Fruit fly (Drosophila melanogaster) whole organism, embryonic: Measurements from ENCODE around the gene CG9184.
A peak's percentile ranks its signal among the peaks of the same experiment; 100 is the strongest.

Source experiments
- Adf1 ChIP-seq: fragments of 200-800 bp; sonication (Bioruptor generic); IDR thresholded peaks from 2 replicates; pipeline ENCODE4 v1.3.6; 2022; ENCODE audit warnings: missing biosample characterization, missing genetic modification characterization
- CG10209 ChIP-seq: fragments of 200-800 bp; sonication (Bioruptor generic); optimal IDR thresholded peaks from 3 replicates; lab custom pipeline; 2017; ENCODE audit warnings: missing biosample characterization, mild to moderate bottlenecking, missing genetic modification characterization, missing genetic modification reagents
- CG1024 ChIP-seq: fragments of 200-800 bp; sonication (Bioruptor generic); IDR thresholded peaks from 2 replicates; pipeline ENCODE4 v1.3.6; 2022; ENCODE audit warnings: missing biosample characterization, missing genetic modification characterization
- CG11723 ChIP-seq: fragments of 200-800 bp; sonication (Bioruptor generic); optimal IDR thresholded peaks from 2 replicates; lab custom pipeline; 2017; ENCODE audit warnings: missing biosample characterization, mild to moderate bottlenecking, missing genetic modification characterization
- CG12744 ChIP-seq: fragments of 200-800 bp; sonication (Bioruptor generic); optimal IDR thresholded peaks from 2 replicates; lab custom pipeline; 2016; ENCODE audit warnings: missing biosample characterization, missing genetic modification characterization
- CG13424 ChIP-seq: fragments of 200-800 bp; sonication (Bioruptor generic); optimal IDR thresholded peaks from 2 replicates; lab custom pipeline; 2019; ENCODE audit warnings: missing biosample characterization, mild to moderate bottlenecking, missing genetic modification characterization, moderate library complexity
- CG13775 ChIP-seq: fragments of 200-800 bp; sonication (Bioruptor generic); optimal IDR thresholded peaks from 3 replicates; lab custom pipeline; 2017; ENCODE audit warnings: missing biosample characterization, mild to moderate bottlenecking, missing genetic modification characterization
- CG13894 ChIP-seq: fragments of 200-800 bp; sonication (Bioruptor generic); optimal IDR thresholded peaks from 3 replicates; lab custom pipeline; 2018; ENCODE audit warnings: missing biosample characterization, mild to moderate bottlenecking, missing genetic modification characterization, moderate library complexity
- CG14441 ChIP-seq: fragments of 200-800 bp; sonication (Bioruptor generic); IDR thresholded peaks from 2 replicates; pipeline ENCODE4 v1.3.6; 2022; ENCODE audit warnings: missing biosample characterization, missing genetic modification characterization
- CG15073 ChIP-seq: fragments of 200-800 bp; sonication (Bioruptor generic); optimal IDR thresholded peaks from 2 replicates; lab custom pipeline; 2016; ENCODE audit warnings: missing biosample characterization, missing genetic modification characterization
- CG15269 ChIP-seq: fragments of 200-800 bp; sonication (Bioruptor generic); optimal IDR thresholded peaks from 2 replicates; lab custom pipeline; 2018; ENCODE audit warnings: missing biosample characterization, mild to moderate bottlenecking, missing genetic modification characterization, moderate library complexity
- CG15601 ChIP-seq: fragments of 200-800 bp; sonication (Bioruptor generic); optimal IDR thresholded peaks from 3 replicates; lab custom pipeline; 2019; ENCODE audit warnings: missing biosample characterization, mild to moderate bottlenecking, missing genetic modification characterization, moderate library complexity
- CG3407 ChIP-seq: fragments of 200-800 bp; sonication (Bioruptor generic); optimal IDR thresholded peaks from 2 replicates; lab custom pipeline; 2018; ENCODE audit warnings: missing biosample characterization, mild to moderate bottlenecking, missing genetic modification characterization
- CG5245 ChIP-seq: fragments of 200-800 bp; sonication (Bioruptor generic); optimal IDR thresholded peaks from 3 replicates; lab custom pipeline; 2016; ENCODE audit warnings: missing biosample characterization, missing genetic modification characterization
- CG5953 ChIP-seq: fragments of 200-800 bp; sonication (Bioruptor generic); IDR thresholded peaks from 2 replicates; pipeline ENCODE4 v1.3.6; 2022; ENCODE audit warnings: missing biosample characterization, missing genetic modification characterization
- CG6683 ChIP-seq: fragments of 200-800 bp; sonication (Bioruptor generic); optimal IDR thresholded peaks from 2 replicates; lab custom pipeline; 2017; ENCODE audit warnings: missing biosample characterization, mild to moderate bottlenecking, missing genetic modification characterization, missing genetic modification reagents
- CG7745 ChIP-seq: fragments of 200-800 bp; sonication (Bioruptor generic); optimal IDR thresholded peaks from 2 replicates; lab custom pipeline; 2018; ENCODE audit warnings: missing biosample characterization, mild to moderate bottlenecking, missing genetic modification characterization, moderate library complexity
- CG7839 ChIP-seq: fragments of 200-800 bp; sonication (Bioruptor generic); optimal IDR thresholded peaks from 3 replicates; lab custom pipeline; 2018; ENCODE audit warnings: missing biosample characterization, mild to moderate bottlenecking, missing genetic modification characterization, moderate library complexity
- CG9727 ChIP-seq: fragments of 200-800 bp; sonication (Bioruptor generic); optimal IDR thresholded peaks from 3 replicates; lab custom pipeline; 2017; ENCODE audit warnings: missing biosample characterization, mild to moderate bottlenecking, missing genetic modification characterization
- CTCF ChIP-seq: fragments of 200-800 bp; sonication (Bioruptor generic); optimal IDR thresholded peaks from 2 replicates; lab custom pipeline; 2017; ENCODE audit warnings: missing biosample characterization, mild to moderate bottlenecking, missing genetic modification characterization, moderate library complexity
- Deaf1 ChIP-seq: fragments of 200-800 bp; optimal IDR thresholded peaks from 3 replicates; lab custom pipeline; 2019; ENCODE audit warnings: missing biosample characterization, mild to moderate bottlenecking, missing genetic modification characterization, moderate library complexity
- E2f2 ChIP-seq: fragments of 200-800 bp; sonication (Bioruptor generic); IDR thresholded peaks from 2 replicates; pipeline ENCODE4 v1.3.6; 2022; ENCODE audit warnings: missing biosample characterization, missing genetic modification characterization
- Fer3 ChIP-seq: fragments of 200-800 bp; sonication (Bioruptor generic); optimal IDR thresholded peaks from 2 replicates; lab custom pipeline; 2018; ENCODE audit warnings: missing biosample characterization, mild to moderate bottlenecking, missing genetic modification characterization, moderate library complexity
- HLHmδ ChIP-seq: fragments of 200-800 bp; sonication (Bioruptor generic); optimal IDR thresholded peaks from 2 replicates; lab custom pipeline; 2018; ENCODE audit warnings: missing biosample characterization, mild to moderate bottlenecking, missing genetic modification characterization, moderate library complexity
- Hand ChIP-seq: fragments of 200-800 bp; sonication (Bioruptor generic); optimal IDR thresholded peaks from 2 replicates; lab custom pipeline; 2017; ENCODE audit warnings: mild to moderate bottlenecking, missing biosample characterization, missing genetic modification reagents, missing genetic modification characterization
- MBD-R2 ChIP-seq: fragments of 200-800 bp; sonication (Bioruptor generic); IDR thresholded peaks from 2 replicates; pipeline ENCODE4 v1.3.6; 2022; ENCODE audit warnings: missing biosample characterization, missing genetic modification characterization
- Mad ChIP-seq: fragments of 200-800 bp; sonication (Bioruptor generic); optimal IDR thresholded peaks from 2 replicates; lab custom pipeline; 2016; ENCODE audit warnings: missing biosample characterization, missing genetic modification characterization
- Max ChIP-seq: fragments of 200-800 bp; sonication (Bioruptor generic); optimal IDR thresholded peaks from 2 replicates; lab custom pipeline; 2016; ENCODE audit warnings: missing biosample characterization, mild to moderate bottlenecking, missing genetic modification characterization
- NFAT ChIP-seq: fragments of 200-800 bp; sonication (Bioruptor generic); IDR thresholded peaks from 2 replicates; pipeline ENCODE4 v1.3.6; 2022; ENCODE audit warnings: missing biosample characterization, missing genetic modification characterization
- Optix ChIP-seq: fragments of 200-800 bp; sonication (Bioruptor generic); IDR thresholded peaks from 3 replicates; pipeline ENCODE4 v1.3.6; 2022; ENCODE audit warnings: missing biosample characterization, missing genetic modification characterization
- Side ChIP-seq: fragments of 200-800 bp; sonication (Bioruptor generic); optimal IDR thresholded peaks from 2 replicates; lab custom pipeline; 2016; ENCODE audit warnings: missing biosample characterization, missing genetic modification characterization
- bsh ChIP-seq, 2 experiments: fragments of 200-800 bp; sonication (Bioruptor generic); optimal IDR thresholded peaks; 2 replicates each; lab custom pipeline; 2017 to 2018; ENCODE audit warnings: mild to moderate bottlenecking in 2 of 2, missing biosample characterization in 2 of 2, missing genetic modification characterization in 2 of 2, moderate library complexity in 1 of 2
- btn ChIP-seq: fragments of 200-800 bp; sonication (Bioruptor generic); optimal IDR thresholded peaks from 2 replicates; lab custom pipeline; 2016; ENCODE audit warnings: missing biosample characterization, missing genetic modification characterization
- dimm ChIP-seq: fragments of 200-800 bp; sonication (Bioruptor generic); IDR thresholded peaks from 2 replicates; pipeline ENCODE4 v1.3.6; 2022; ENCODE audit warnings: missing biosample characterization, missing genetic modification characterization
- dpn ChIP-seq, 2 experiments: fragments of 200-800 bp; sonication (Bioruptor generic); optimal IDR thresholded peaks; 3 replicates each; lab custom pipeline; 2016; ENCODE audit warnings: missing biosample characterization in 2 of 2, missing genetic modification characterization in 2 of 2
- fd64A ChIP-seq: fragments of 200-800 bp; sonication (Bioruptor generic); optimal IDR thresholded peaks from 3 replicates; lab custom pipeline; 2018; ENCODE audit warnings: missing biosample characterization, mild to moderate bottlenecking, missing genetic modification characterization
- gcm ChIP-seq: fragments of 200-800 bp; sonication (Bioruptor generic); optimal IDR thresholded peaks from 2 replicates; lab custom pipeline; 2019; ENCODE audit warnings: missing biosample characterization, mild to moderate bottlenecking, missing genetic modification characterization, moderate library complexity
- gfzf ChIP-seq: fragments of 200-800 bp; sonication (Bioruptor generic); optimal IDR thresholded peaks from 2 replicates; lab custom pipeline; 2016; ENCODE audit warnings: missing biosample characterization, mild to moderate bottlenecking, missing genetic modification characterization, moderate library complexity
- ham ChIP-seq: fragments of 200-800 bp; sonication (Bioruptor generic); IDR thresholded peaks from 2 replicates; pipeline ENCODE4 v1.3.6; 2022; ENCODE audit warnings: missing biosample characterization, missing genetic modification characterization
- jumu ChIP-seq: fragments of 200-800 bp; sonication (Bioruptor generic); optimal IDR thresholded peaks from 3 replicates; lab custom pipeline; 2016; ENCODE audit warnings: missing biosample characterization, missing genetic modification characterization
- lmd ChIP-seq: fragments of 200-800 bp; sonication (Bioruptor generic); IDR thresholded peaks from 2 replicates; pipeline ENCODE4 v1.3.6; 2022; ENCODE audit warnings: missing biosample characterization, missing genetic modification characterization
- pfk ChIP-seq: fragments of 200-800 bp; sonication (Bioruptor generic); optimal IDR thresholded peaks from 2 replicates; lab custom pipeline; 2018; ENCODE audit warnings: missing biosample characterization, mild to moderate bottlenecking, missing genetic modification characterization, moderate library complexity
- pnt ChIP-seq: fragments of 200-800 bp; sonication (Bioruptor generic); optimal IDR thresholded peaks from 3 replicates; lab custom pipeline; 2016; ENCODE audit warnings: missing biosample characterization, missing genetic modification characterization
- prd ChIP-seq, 3 experiments: fragments of >200 bp in 2 of 3; fragments of 200-800 bp in 1 of 3; sonication (Bioruptor generic) in 1 of 3; optimal IDR thresholded peaks in 2 of 3; IDR thresholded peaks in 1 of 3; 2 replicates in 2 of 3; 3 replicates in 1 of 3; pipeline versions ENCODE4 v1.3.6 to Lab custom; 2017 to 2022; ENCODE audit warnings: missing biosample characterization in 1 of 3, missing genetic modification characterization in 1 of 3
- pzg ChIP-seq: fragments of 200-800 bp; sonication (Bioruptor generic); optimal IDR thresholded peaks from 3 replicates; lab custom pipeline; 2018; ENCODE audit warnings: missing biosample characterization, mild to moderate bottlenecking, missing genetic modification characterization, moderate library complexity
- sc ChIP-seq, 3 experiments: fragments of >200 bp in 2 of 3; fragments of 200-800 bp in 1 of 3; sonication (Bioruptor generic) in 1 of 3; optimal IDR thresholded peaks; 2 replicates in 2 of 3; 3 replicates in 1 of 3; lab custom pipeline; 2017; ENCODE audit warnings: mild to moderate bottlenecking in 1 of 3, missing biosample characterization in 1 of 3, missing genetic modification characterization in 1 of 3, missing genetic modification reagents in 1 of 3
- stc ChIP-seq: fragments of 200-800 bp; sonication (Bioruptor generic); IDR thresholded peaks from 2 replicates; pipeline ENCODE4 v1.3.6; 2022; ENCODE audit warnings: missing biosample characterization, missing genetic modification characterization
- tll ChIP-seq, 2 experiments: fragments of 200-800 bp in 1 of 2; fragments of >200 bp in 1 of 2; sonication (Bioruptor generic) in 1 of 2; optimal IDR thresholded peaks; 2 replicates each; lab custom pipeline; 2017 to 2019; ENCODE audit warnings: missing biosample characterization in 2 of 2, missing genetic modification characterization in 2 of 2, mild to moderate bottlenecking in 1 of 2, moderate library complexity in 1 of 2
- trh ChIP-seq: fragments of 200-800 bp; sonication (Bioruptor generic); optimal IDR thresholded peaks from 2 replicates; lab custom pipeline; 2016; ENCODE audit warnings: missing biosample characterization, missing genetic modification characterization
- unpg ChIP-seq: fragments of 200-800 bp; sonication (Bioruptor generic); optimal IDR thresholded peaks from 3 replicates; lab custom pipeline; 2018; ENCODE audit warnings: missing biosample characterization, mild to moderate bottlenecking, missing genetic modification characterization, moderate library complexity

Gene CG9184

DNA sequence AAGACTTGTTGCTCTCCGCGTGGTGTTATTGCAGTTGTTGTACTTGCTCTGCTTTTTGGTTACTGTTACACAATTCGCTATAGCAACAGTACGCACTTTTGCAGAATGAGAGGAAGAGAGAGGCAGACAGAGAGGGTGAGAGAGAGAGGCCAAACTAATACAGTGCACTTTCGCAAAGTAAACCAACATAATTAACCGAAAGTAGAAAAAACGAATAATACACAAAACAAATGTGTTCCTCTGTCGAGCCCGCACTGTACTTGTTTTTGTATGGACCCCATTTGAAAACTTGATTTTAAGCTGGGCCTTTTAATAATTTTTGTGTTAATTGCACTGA lies 12.8 kb upstream of the CG9184 start (continued):
- no peak for TF ChIP-seq bsh (GFP tag; optimal IDR thresholded peaks at IDR 0.05; lab: Kevin White, UChicago)
- peak; percentile 9; the same call in 1 of the 2 replicates for TF ChIP-seq Adf1 (GFP tag; lab: Robert Waterston, UW)
- no peak for TF ChIP-seq CG12744 (GFP tag; lab: Kevin White, UChicago)
- peak; percentile 39 for TF ChIP-seq Fer3
- no peak for TF ChIP-seq CTCF (GFP tag; lab: Kevin White, UChicago)
- peak; percentile 21 for TF ChIP-seq CG7839 (tag; lab: Kevin White, UChicago)
- TF ChIP-seq CG10209 = peak; percentile 35
- TF ChIP-seq CG5953 (GFP tag; lab: Robert Waterston, UW) = no peak
- TF ChIP-seq tll (GFP tag; optimal IDR thresholded peaks at IDR 0.05; lab: Kevin White, UChicago) = no peak
- TF ChIP-seq CG15601 (tag; lab: Kevin White, UChicago) = no peak
- TF ChIP-seq pzg (GFP tag; lab: Kevin White, UChicago) = no peak
- TF ChIP-seq btn (GFP tag; lab: Kevin White, UChicago) = no peak
- peak; percentile 67 for TF ChIP-seq lmd
- peak; percentile 29; the same call in 1 of the 2 replicates for TF ChIP-seq dimm (GFP tag; lab: Robert Waterston, UW)
- TF ChIP-seq Side (GFP tag; lab: Kevin White, UChicago) = no peak
- TF ChIP-seq CG1024 (GFP tag; lab: Robert Waterston, UW) = no peak
- no peak for TF ChIP-seq prd (optimal IDR thresholded peaks at IDR 0.05; lab: Kevin White, UChicago)
- TF ChIP-seq prd (GFP tag; IDR thresholded peaks at IDR 0.05; lab: Robert Waterston, UW) = peak; percentile 69
- TF ChIP-seq CG9727 = peak; percentile 54
- TF ChIP-seq CG6683 (GFP tag; lab: Kevin White, UChicago) = no peak
- no peak for TF ChIP-seq CG7745
- peak; percentile 61 for TF ChIP-seq stc (GFP tag; lab: Robert Waterston, UW)
- peak; percentile 4 for TF ChIP-seq Mad (GFP tag; lab: Kevin White, UChicago)
- peak; percentile 43 for TF ChIP-seq unpg (GFP tag; lab: Kevin White, UChicago)
- TF ChIP-seq pnt (GFP tag; lab: Kevin White, UChicago) = peak; percentile 37
- peak; percentile 56 for TF ChIP-seq CG15269 (tag; lab: Kevin White, UChicago)
- TF ChIP-seq gfzf (GFP tag; lab: Kevin White, UChicago) = no peak
- TF ChIP-seq E2f2 (GFP tag; lab: Robert Waterston, UW) = peak; percentile 37; the same call in 1 of the 2 replicates
- TF ChIP-seq CG13775 (GFP tag; lab: Kevin White, UChicago) = no peak
- TF ChIP-seq gcm (GFP tag; lab: Kevin White, UChicago) = no peak
- no peak for TF ChIP-seq pfk (GFP tag; lab: Kevin White, UChicago)
- TF ChIP-seq trh (GFP tag; lab: Kevin White, UChicago) = no peak
- TF ChIP-seq sc (optimal IDR thresholded peaks at IDR 0.05; lab: Kevin White, UChicago) = no peak
- no peak for TF ChIP-seq sc (GFP tag; optimal IDR thresholded peaks at IDR 0.05; lab: Kevin White, UChicago)
- peak; percentile 39 for TF ChIP-seq CG13424
- no peak for TF ChIP-seq CG11723
- TF ChIP-seq CG13894 (tag; lab: Kevin White, UChicago) = peak; percentile 19
- TF ChIP-seq HLHmδ = no peak
- TF ChIP-seq Optix (GFP tag; lab: Robert Waterston, UW) = no peak
- peak; percentile 68 for TF ChIP-seq NFAT (GFP tag; lab: Robert Waterston, UW)
- TF ChIP-seq jumu (GFP tag; lab: Kevin White, UChicago) = peak; percentile 38
- no peak for TF ChIP-seq fd64A (GFP tag; lab: Kevin White, UChicago)
- TF ChIP-seq dpn (GFP tag; optimal IDR thresholded peaks at IDR 0.05; lab: Kevin White, UChicago) = peak; percentile 28 to 44
- peak; percentile 41; the same call in 1 of the 2 replicates for TF ChIP-seq MBD-R2
- no peak for TF ChIP-seq Deaf1
- TF ChIP-seq CG14441 (GFP tag; lab: Robert Waterston, UW) = peak; percentile 70
- no peak for TF ChIP-seq Hand (GFP tag; lab: Kevin White, UChicago)
- no peak for TF ChIP-seq ham (GFP tag; lab: Robert Waterston, UW)
- TF ChIP-seq CG15073 (GFP tag; lab: Kevin White, UChicago) = no peak
- peak; percentile 35 for TF ChIP-seq CG5245 (GFP tag; lab: Kevin White, UChicago)
- TF ChIP-seq Max = peak; percentile 4
- no peak for TF ChIP-seq CG3407
